Worm (Caenorhabditis elegans) whole organism, mixed stage, embryonic: ENCODE data around the gene elmd-1.

Experiments used
- M03D4.4 ChIP-seq: sonication (generic microtip); optimal IDR thresholded peaks from 2 replicates; lab custom pipeline; 2017; ENCODE audit warnings: mild to moderate bottlenecking, missing genetic modification characterization, missing compliant biosample characterization
- bed-3 ChIP-seq: fragments of 200-800 bp; sonication (Bioruptor generic); optimal IDR thresholded peaks from 3 replicates; lab custom pipeline; 2018; ENCODE audit warnings: mild to moderate bottlenecking, missing genetic modification characterization, moderate library complexity, missing compliant biosample characterization
- ceh-39 ChIP-seq: fragments of 150-350 bp; optimal IDR thresholded peaks from 2 replicates; lab custom pipeline; 2014; ENCODE audit warnings: missing biosample characterization, missing genetic modification characterization
- ceh-83 ChIP-seq: fragments of 200-800 bp; sonication (Bioruptor generic); optimal IDR thresholded peaks from 2 replicates; lab custom pipeline; 2018; ENCODE audit warnings: mild to moderate bottlenecking, missing genetic modification characterization, missing compliant biosample characterization
- ces-1 ChIP-seq: fragments of 150-350 bp; optimal IDR thresholded peaks from 2 replicates; lab custom pipeline; 2014; ENCODE audit warnings: missing biosample characterization, missing genetic modification reagents, missing genetic modification characterization
- drap-1 ChIP-seq: fragments of 200-800 bp; sonication (Bioruptor generic); optimal IDR thresholded peaks from 3 replicates; lab custom pipeline; 2018; ENCODE audit warnings: mild to moderate bottlenecking, missing genetic modification characterization, missing compliant biosample characterization
- elt-1 ChIP-seq: sonication (generic microtip); optimal IDR thresholded peaks from 2 replicates; lab custom pipeline; 2017; ENCODE audit warnings: missing genetic modification characterization, mild to moderate bottlenecking, missing compliant biosample characterization, antibody characterized with exemption, moderate library complexity, borderline replicate concordance; ENCODE audit not compliant: insufficient read depth
- elt-3 ChIP-seq: fragments of 150-350 bp; optimal IDR thresholded peaks from 2 replicates; lab custom pipeline; 2014; ENCODE audit warnings: missing biosample characterization, missing genetic modification characterization
- flh-1 ChIP-seq: fragments of 200-800 bp; sonication (Bioruptor generic); optimal IDR thresholded peaks from 2 replicates; lab custom pipeline; 2018; ENCODE audit warnings: mild to moderate bottlenecking, missing genetic modification characterization, moderate library complexity, missing compliant biosample characterization
- ham-2 ChIP-seq: fragments of 200-800 bp; sonication (Bioruptor generic); optimal IDR thresholded peaks from 2 replicates; lab custom pipeline; 2018; ENCODE audit warnings: mild to moderate bottlenecking, missing genetic modification characterization, missing compliant biosample characterization
- hlh-1 ChIP-seq: fragments of 150-350 bp; optimal IDR thresholded peaks from 2 replicates; lab custom pipeline; 2014; ENCODE audit warnings: missing biosample characterization, missing genetic modification reagents, missing genetic modification characterization
- lin-13 ChIP-seq: fragments of 150-350 bp; optimal IDR thresholded peaks from 2 replicates; lab custom pipeline; 2014; ENCODE audit warnings: missing biosample characterization, missing genetic modification characterization
- mls-2 ChIP-seq: sonication (generic microtip); optimal IDR thresholded peaks from 2 replicates; lab custom pipeline; 2016; ENCODE audit warnings: mild to moderate bottlenecking, missing genetic modification characterization, moderate library complexity, missing compliant biosample characterization
- nhr-12 ChIP-seq: fragments of 150-350 bp; optimal IDR thresholded peaks from 2 replicates; lab custom pipeline; 2014; ENCODE audit warnings: missing biosample characterization, missing genetic modification characterization
- nhr-2 ChIP-seq: fragments of 150-350 bp; optimal IDR thresholded peaks from 2 replicates; lab custom pipeline; 2014; ENCODE audit warnings: missing biosample characterization, missing genetic modification characterization
- nhr-237 ChIP-seq: fragments of 150-350 bp; optimal IDR thresholded peaks from 2 replicates; lab custom pipeline; 2014; ENCODE audit warnings: missing biosample characterization, missing genetic modification characterization
- nhr-28 ChIP-seq: fragments of 150-350 bp; optimal IDR thresholded peaks from 2 replicates; lab custom pipeline; 2014; ENCODE audit warnings: missing biosample characterization, missing genetic modification characterization
- nhr-76 ChIP-seq: sonication (generic microtip); optimal IDR thresholded peaks from 2 replicates; lab custom pipeline; 2017; ENCODE audit warnings: missing biosample characterization, missing genetic modification characterization
- pha-4 ChIP-seq: fragments of 150-350 bp; optimal IDR thresholded peaks from 2 replicates; lab custom pipeline; 2018; ENCODE audit warnings: missing biosample characterization, missing genetic modification reagents, missing genetic modification characterization
- sem-2 ChIP-seq: fragments of 200-800 bp; sonication (Bioruptor generic); optimal IDR thresholded peaks from 2 replicates; lab custom pipeline; 2018; ENCODE audit warnings: mild to moderate bottlenecking, missing genetic modification characterization, missing compliant biosample characterization
- sptf-1 ChIP-seq: sonication (generic microtip); optimal IDR thresholded peaks from 2 replicates; lab custom pipeline; 2017; ENCODE audit warnings: mild to moderate bottlenecking, missing genetic modification characterization, moderate library complexity, missing compliant biosample characterization
- tbx-8 ChIP-seq: fragments of 200-800 bp; sonication (Bioruptor generic); optimal IDR thresholded peaks from 2 replicates; lab custom pipeline; 2018; ENCODE audit warnings: mild to moderate bottlenecking, missing genetic modification characterization, moderate library complexity, missing compliant biosample characterization
- unc-120 ChIP-seq: sonication (generic microtip); optimal IDR thresholded peaks from 2 replicates; lab custom pipeline; 2017; ENCODE audit warnings: missing genetic modification characterization, missing compliant biosample characterization; ENCODE audit not compliant: poor library complexity, severe bottlenecking
- unc-39 ChIP-seq: fragments of 150-350 bp; optimal IDR thresholded peaks from 2 replicates; lab custom pipeline; 2014; ENCODE audit warnings: missing biosample characterization, missing genetic modification characterization
- unc-62 ChIP-seq: fragments of 150-350 bp; optimal IDR thresholded peaks from 2 replicates; lab custom pipeline; 2014; ENCODE audit warnings: missing biosample characterization, missing genetic modification reagents, missing genetic modification characterization
- zip-8 ChIP-seq: fragments of 150-350 bp; optimal IDR thresholded peaks from 2 replicates; lab custom pipeline; 2014; ENCODE audit warnings: missing biosample characterization, missing genetic modification characterization

Gene elmd-1

DNA sequence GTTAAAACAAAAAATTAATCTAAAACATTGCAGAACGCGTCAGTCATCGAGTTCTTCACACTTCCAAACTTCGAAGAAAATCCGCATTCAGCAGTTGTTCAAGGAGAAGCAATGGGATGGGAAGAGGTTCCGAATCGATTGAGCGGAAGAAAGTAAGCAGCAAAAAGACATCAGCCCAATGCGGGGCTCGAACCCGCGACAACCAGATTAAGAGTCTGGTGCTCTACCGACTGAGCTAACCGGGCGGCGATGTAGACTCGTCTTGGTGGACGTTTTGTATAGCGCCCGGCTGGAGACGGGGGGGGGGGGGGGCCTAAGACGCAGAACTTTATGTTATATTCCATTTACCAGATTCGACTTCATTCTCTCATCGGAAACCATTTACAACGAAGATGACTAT, 37.0 kb downstream of the elmd-1 start:
- peak; percentile 7 for TF ChIP-seq tbx-8 (GFP tag; lab: Kevin White, UChicago)
- no peak for TF ChIP-seq mls-2 (tag; lab: Kevin White, UChicago)

DNA sequence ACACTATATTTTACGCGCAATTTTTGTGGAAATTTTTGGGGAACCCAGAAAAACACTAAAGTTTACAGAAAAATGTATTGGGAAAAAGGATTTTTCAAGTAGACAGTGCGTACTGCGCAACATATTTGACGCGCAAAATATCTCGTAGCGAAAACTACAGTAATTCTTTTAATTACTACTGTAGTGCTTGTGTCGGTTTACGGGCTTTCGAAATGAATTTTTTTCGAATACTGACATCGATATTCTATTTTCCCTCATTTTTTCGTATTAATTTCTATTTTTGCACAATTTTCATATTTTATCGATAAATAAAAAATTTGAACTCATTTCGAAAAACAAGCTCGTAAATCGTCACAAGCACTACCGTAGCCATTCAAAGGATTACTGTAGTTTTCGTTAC, 38.9 kb downstream of the elmd-1 start:
- TF ChIP-seq elt-1 (tag; lab: Kevin White, UChicago) (no peak), flh-1 (GFP tag; lab: Kevin White, UChicago) (no peak), sptf-1 (tag; lab: Kevin White, UChicago) (no peak), unc-39 (no peak), nhr-28 (tag; lab: Kevin White, UChicago) (no peak)

DNA sequence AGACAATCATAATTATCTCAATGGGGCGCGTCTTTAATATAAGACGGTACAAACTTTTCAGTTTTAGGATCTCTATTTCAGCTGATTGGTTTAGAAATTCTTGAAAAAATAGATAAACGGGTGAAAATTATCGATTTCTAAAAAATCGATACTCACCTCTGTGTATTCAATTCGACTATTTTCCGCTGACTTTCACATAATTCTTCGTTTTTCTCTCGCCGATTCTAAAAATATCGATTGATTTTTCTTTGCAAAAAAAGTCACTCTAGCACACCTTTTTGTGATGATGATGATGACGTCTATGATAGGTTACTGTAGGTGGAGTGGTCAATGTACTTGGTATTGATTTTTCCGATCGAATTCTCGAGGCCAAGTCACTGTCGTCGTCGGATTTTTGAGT, 40.0 kb downstream of the elmd-1 start:
- no peak for TF ChIP-seq bed-3 (GFP tag; lab: Kevin White, UChicago)
- TF ChIP-seq unc-120: no peak
- TF ChIP-seq nhr-2: no peak
- TF ChIP-seq unc-39: no peak
- no peak for TF ChIP-seq nhr-28 (tag; lab: Kevin White, UChicago)
- no peak for TF ChIP-seq hlh-1 (tag; lab: Kevin White, UChicago)
- no peak for TF ChIP-seq ceh-83 (GFP tag; lab: Kevin White, UChicago)
- TF ChIP-seq sem-2 (GFP tag; lab: Kevin White, UChicago): no peak
- TF ChIP-seq flh-1 (GFP tag; lab: Kevin White, UChicago): no peak
- no peak for TF ChIP-seq elt-3 (tag; lab: Kevin White, UChicago)

DNA sequence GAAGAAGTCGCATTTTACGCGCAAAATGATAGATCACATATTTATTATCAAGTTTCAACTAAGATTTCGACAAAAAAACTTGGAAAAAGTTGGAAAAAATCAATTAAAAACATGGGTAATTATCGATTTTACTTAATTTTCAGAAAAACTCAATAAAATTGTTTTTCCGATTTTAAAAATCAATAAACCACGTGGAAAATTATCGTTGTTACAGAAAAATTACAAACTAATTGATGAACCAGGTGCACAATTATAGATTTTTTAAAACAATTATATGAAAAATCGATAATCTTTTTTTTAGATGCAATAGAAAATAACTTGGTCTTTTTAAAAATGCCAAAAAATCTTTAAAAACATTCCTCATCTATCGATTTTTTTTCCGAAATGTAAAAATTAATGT, 40.9 kb downstream of the elmd-1 start:
- TF ChIP-seq sem-2 (GFP tag; lab: Kevin White, UChicago) (no peak), zip-8 (no peak), lin-13 (tag; lab: Kevin White, UChicago) (no peak), ceh-39 (tag; lab: Kevin White, UChicago) (no peak), drap-1 (GFP tag; lab: Kevin White, UChicago) (no peak)

DNA sequence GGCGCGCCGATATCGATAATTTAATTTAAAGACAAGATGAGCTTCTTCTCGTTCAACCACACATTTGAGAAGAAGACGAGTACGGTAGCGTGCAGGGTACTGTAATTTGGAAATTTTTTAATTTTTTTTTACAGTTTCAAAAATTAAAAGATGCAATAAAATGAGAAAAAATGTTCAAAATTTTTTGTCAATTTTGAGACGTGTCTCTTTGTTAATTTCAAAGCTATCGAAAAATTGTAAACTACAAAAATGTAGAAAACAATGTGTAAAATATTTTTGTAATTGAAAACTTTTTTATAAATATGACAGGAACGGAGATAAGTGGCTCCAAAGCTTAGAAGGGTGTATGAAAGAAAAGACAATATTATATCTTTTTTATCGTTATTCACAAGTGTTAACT, 41.7 kb downstream of the elmd-1 start, which contains the start of gene K01A11.1:
TSS of gene K01A11.1 (minus strand) at position 101 of the 400 bp plus-strand sequence.
- TF ChIP-seq ces-1 (GFP tag; lab: Kevin White, UChicago) (no peak), nhr-2 (no peak), zip-8 (no peak), tbx-8 (GFP tag; lab: Kevin White, UChicago) (no peak), ceh-39 (tag; lab: Kevin White, UChicago) (no peak), flh-1 (GFP tag; lab: Kevin White, UChicago) (no peak), ham-2 (GFP tag; lab: Kevin White, UChicago) (no peak), nhr-28 (tag; lab: Kevin White, UChicago) (no peak), nhr-12 (tag; lab: Kevin White, UChicago) (no peak)

DNA sequence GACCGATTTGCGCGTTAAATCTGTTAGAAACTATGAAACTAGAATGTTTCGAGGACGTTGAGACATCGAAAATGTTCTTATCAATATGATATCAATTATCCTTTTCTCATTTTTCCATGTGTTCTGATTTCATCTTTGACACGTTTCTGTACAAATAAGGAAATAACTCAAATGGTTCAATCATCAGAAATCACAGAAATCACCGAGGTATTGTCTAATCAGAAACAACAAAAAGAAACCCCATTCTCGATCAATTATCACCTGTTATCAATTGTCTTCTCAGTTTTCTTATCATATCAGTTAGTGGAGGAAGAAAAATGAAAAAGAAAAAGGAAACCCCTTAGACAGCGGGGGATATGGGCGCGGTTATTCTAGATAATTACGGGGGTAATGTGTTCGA, 45.4 kb downstream of the elmd-1 start:
- no peak for TF ChIP-seq ces-1 (GFP tag; lab: Kevin White, UChicago)
- no peak for TF ChIP-seq nhr-237
- TF ChIP-seq unc-62 (GFP tag; lab: Kevin White, UChicago): no peak
- TF ChIP-seq pha-4 (tag; lab: Kevin White, UChicago): no peak
- no peak for TF ChIP-seq sem-2 (GFP tag; lab: Kevin White, UChicago)
- TF ChIP-seq nhr-76 (tag; lab: Kevin White, UChicago): no peak
- no peak for TF ChIP-seq elt-3 (tag; lab: Kevin White, UChicago)
- TF ChIP-seq M03D4.4 (tag; lab: Kevin White, UChicago): no peak

DNA sequence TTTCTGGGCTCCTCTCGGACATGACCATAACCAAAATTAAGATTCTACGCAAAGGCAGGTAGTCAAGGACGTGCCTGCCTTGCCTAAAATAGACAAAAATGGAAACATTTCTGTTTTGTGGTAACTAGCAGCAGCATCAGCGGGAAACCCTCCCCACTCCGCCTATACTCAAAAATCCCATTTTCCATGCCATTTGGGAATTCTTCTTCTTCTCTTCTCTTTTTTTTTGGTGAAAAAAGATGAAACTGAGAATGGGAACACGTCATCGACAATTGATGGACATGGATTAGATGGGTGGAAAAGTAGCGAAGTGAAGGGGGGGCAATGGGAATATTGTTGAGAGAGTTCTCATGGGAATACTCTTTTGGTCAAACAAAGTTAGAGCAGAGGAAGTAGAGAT, 47.4 kb downstream of the elmd-1 start:
- TF ChIP-seq flh-1 (GFP tag; lab: Kevin White, UChicago) (no peak), sem-2 (GFP tag; lab: Kevin White, UChicago) (no peak), nhr-237 (no peak), pha-4 (tag; lab: Kevin White, UChicago) (no peak)
- TF ChIP-seq, all 35 proteins: peak for 0
